Worm (Caenorhabditis elegans) whole organism, young adult: ENCODE measurements around the gene marb-1.

Source experiments
- F10E7.11 ChIP-seq: sonication (generic microtip); optimal IDR thresholded peaks from 2 replicates; lab custom pipeline; 2017; ENCODE audit warnings: mild to moderate bottlenecking, missing genetic modification characterization, moderate library complexity, missing compliant biosample characterization
- T07F8.4 ChIP-seq: sonication (generic microtip); optimal IDR thresholded peaks from 2 replicates; lab custom pipeline; 2016; ENCODE audit warnings: mild to moderate bottlenecking, missing genetic modification characterization, moderate library complexity, missing compliant biosample characterization
- egl-18 ChIP-seq: fragments of 200-800 bp; sonication (Bioruptor generic); IDR thresholded peaks from 2 replicates; pipeline ENCODE4 v1.3.6; 2022; ENCODE audit warnings: missing genetic modification reagents, missing genetic modification characterization, missing compliant biosample characterization
- let-607 ChIP-seq, 2 experiments: fragments of 200-800 bp in 1 of 2; sonication (Bioruptor generic) in 1 of 2; sonication (generic microtip) in 1 of 2; optimal IDR thresholded peaks; 2 replicates each; lab custom pipeline; 2016 to 2018; ENCODE audit warnings: mild to moderate bottlenecking in 2 of 2, missing compliant biosample characterization in 2 of 2, missing genetic modification characterization in 2 of 2, moderate library complexity in 2 of 2, missing genotype in 1 of 2
- madf-10 ChIP-seq: sonication (generic microtip); optimal IDR thresholded peaks from 2 replicates; lab custom pipeline; 2016; ENCODE audit warnings: mild to moderate bottlenecking, missing genetic modification characterization, missing compliant biosample characterization
- nhr-80 ChIP-seq: sonication (generic microtip); optimal IDR thresholded peaks from 2 replicates; lab custom pipeline; 2016; ENCODE audit warnings: missing genetic modification characterization, missing compliant biosample characterization
- snpc-4 ChIP-seq, 5 experiments: fragments of 150-350 bp in 1 of 5; sonication (generic microtip) in 4 of 5; optimal IDR thresholded peaks; 2 replicates each; lab custom pipeline; 2014 to 2018; ENCODE audit warnings: missing genetic modification characterization in 5 of 5, missing biosample characterization in 3 of 5, antibody characterized with exemption in 2 of 5, mild to moderate bottlenecking in 2 of 5, missing compliant biosample characterization in 2 of 5, missing genotype in 2 of 5, moderate library complexity in 2 of 5, missing genetic modification reagents in 1 of 5
- tbx-9 ChIP-seq: sonication (generic microtip); optimal IDR thresholded peaks from 2 replicates; lab custom pipeline; 2016; ENCODE audit warnings: borderline replicate concordance, missing genetic modification characterization, inconsistent platforms, missing compliant biosample characterization
- unc-62 ChIP-seq: fragments of 150-350 bp; optimal IDR thresholded peaks from 2 replicates; lab custom pipeline; 2014; ENCODE audit warnings: missing biosample characterization, missing genetic modification reagents, missing genetic modification characterization

DNA sequence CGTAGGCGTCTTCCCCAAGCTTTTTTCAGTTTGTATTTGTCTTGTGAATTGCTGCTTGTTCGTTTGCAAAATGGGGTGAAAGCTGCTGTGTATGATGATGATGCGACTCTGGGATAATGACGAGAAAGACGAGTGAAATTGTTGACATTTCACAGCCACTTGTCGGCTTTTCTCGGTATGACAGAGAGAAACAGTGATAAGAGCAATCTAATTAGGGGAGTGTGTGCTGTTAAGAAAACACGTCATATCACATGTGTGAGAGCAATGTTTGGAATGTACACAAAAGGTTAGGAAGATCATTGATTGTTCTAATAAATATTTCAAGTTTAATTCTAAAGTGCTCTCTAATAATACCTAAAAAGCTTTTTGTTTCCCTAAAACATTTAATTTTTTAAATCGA is 11.1 kb downstream of the marb-1 start:
- TF ChIP-seq T07F8.4 (tag; lab: Kevin White, UChicago) (no peak), madf-10 (no peak), unc-62 (peak; percentile 39), tbx-9 (tag; lab: Kevin White, UChicago) (no peak), nhr-80 (tag; lab: Kevin White, UChicago) (peak; percentile 38), egl-18 (GFP tag; lab: Robert Waterston, UW) (no peak), snpc-4 (GFP tag; optimal IDR thresholded peaks at IDR 0.05; lab: Kevin White, UChicago) (no peak), snpc-4 (tag; optimal IDR thresholded peaks at IDR 0.05; lab: Kevin White, UChicago) (no peak), let-607 (tag; optimal IDR thresholded peaks at IDR 0.05; lab: Kevin White, UChicago) (no peak), F10E7.11 (tag; lab: Kevin White, UChicago) (no peak)
